Worm (Caenorhabditis elegans) whole organism, L2 larva: ENCODE results near the gene fbxa-74.

Source experiments
- F13H6.1 ChIP-seq: sonication (generic microtip); optimal IDR thresholded peaks from 2 replicates; lab custom pipeline; 2016; ENCODE audit warnings: missing genetic modification characterization, missing compliant biosample characterization
- R02D3.7 ChIP-seq: fragments of 150-350 bp; optimal IDR thresholded peaks from 2 replicates; lab custom pipeline; 2014; ENCODE audit warnings: missing biosample characterization, missing genetic modification characterization
- alr-1 ChIP-seq: fragments of 150-350 bp; optimal IDR thresholded peaks from 2 replicates; lab custom pipeline; 2014; ENCODE audit warnings: missing biosample characterization, missing genetic modification characterization
- ama-1 ChIP-seq: fragments of 150-350 bp; optimal IDR thresholded peaks from 2 replicates; lab custom pipeline; 2018; ENCODE audit warnings: inconsistent platforms
- blmp-1 ChIP-seq: sonication (generic microtip); optimal IDR thresholded peaks from 2 replicates; lab custom pipeline; 2017; ENCODE audit warnings: missing genetic modification characterization, mild to moderate bottlenecking, missing compliant biosample characterization, antibody characterized with exemption, moderate library complexity; ENCODE audit not compliant: insufficient read depth
- ceh-16 ChIP-seq: fragments of 150-350 bp; optimal IDR thresholded peaks from 2 replicates; lab custom pipeline; 2014; ENCODE audit warnings: missing biosample characterization, missing genetic modification characterization
- crh-2 ChIP-seq: sonication (generic microtip); optimal IDR thresholded peaks from 2 replicates; lab custom pipeline; 2017; ENCODE audit warnings: missing biosample characterization, missing genetic modification characterization
- dmd-4 ChIP-seq: sonication (generic microtip); optimal IDR thresholded peaks from 2 replicates; lab custom pipeline; 2017; ENCODE audit warnings: missing biosample characterization, missing genetic modification characterization
- egl-27 ChIP-seq: sonication (generic microtip); optimal IDR thresholded peaks from 3 replicates; lab custom pipeline; 2017; ENCODE audit warnings: missing biosample characterization, missing genetic modification reagents, missing genetic modification characterization
- fos-1 ChIP-seq: fragments of 150-350 bp; optimal IDR thresholded peaks from 2 replicates; lab custom pipeline; 2014; ENCODE audit warnings: missing biosample characterization, missing genetic modification characterization
- gmeb-1 ChIP-seq: fragments of 150-350 bp; optimal IDR thresholded peaks from 2 replicates; lab custom pipeline; 2014; ENCODE audit warnings: missing biosample characterization, missing genetic modification characterization
- lsy-2 ChIP-seq, 2 experiments: fragments of 150-350 bp in 1 of 2; sonication (generic microtip) in 1 of 2; optimal IDR thresholded peaks; 2 replicates each; lab custom pipeline; 2014 to 2017; ENCODE audit warnings: missing biosample characterization in 2 of 2, missing genetic modification characterization in 2 of 2
- mab-5 ChIP-seq: fragments of 150-350 bp; optimal IDR thresholded peaks from 2 replicates; lab custom pipeline; 2014; ENCODE audit warnings: missing biosample characterization, missing genetic modification characterization
- mbf-1 ChIP-seq: sonication (generic microtip); optimal IDR thresholded peaks from 2 replicates; lab custom pipeline; 2017; ENCODE audit warnings: missing biosample characterization, missing genetic modification characterization
- mdl-1 ChIP-seq, 2 experiments: fragments of 150-350 bp in 1 of 2; sonication (generic microtip) in 1 of 2; optimal IDR thresholded peaks; 2 replicates each; lab custom pipeline; 2017; ENCODE audit warnings: missing biosample characterization in 2 of 2, missing genetic modification characterization in 2 of 2
- nhr-10 ChIP-seq: sonication (generic microtip); optimal IDR thresholded peaks from 2 replicates; lab custom pipeline; 2017; ENCODE audit warnings: missing biosample characterization, missing genetic modification characterization
- nhr-129 ChIP-seq: fragments of 150-350 bp; optimal IDR thresholded peaks from 2 replicates; lab custom pipeline; 2014; ENCODE audit warnings: missing biosample characterization, missing genetic modification characterization
- nhr-21 ChIP-seq: fragments of 150-350 bp; optimal IDR thresholded peaks from 2 replicates; lab custom pipeline; 2014; ENCODE audit warnings: missing biosample characterization, missing genetic modification characterization
- nhr-6 ChIP-seq: fragments of 150-350 bp; optimal IDR thresholded peaks from 2 replicates; lab custom pipeline; 2014; ENCODE audit warnings: missing biosample characterization, missing genetic modification characterization
- nhr-77 ChIP-seq: fragments of 150-350 bp; optimal IDR thresholded peaks from 2 replicates; lab custom pipeline; 2014; ENCODE audit warnings: missing biosample characterization, missing genetic modification characterization
- peb-1 ChIP-seq: fragments of 150-350 bp; optimal IDR thresholded peaks from 2 replicates; lab custom pipeline; 2014; ENCODE audit warnings: missing biosample characterization, missing genetic modification characterization
- skn-1 ChIP-seq: sonication (generic microtip); optimal IDR thresholded peaks from 2 replicates; lab custom pipeline; 2017; ENCODE audit warnings: missing biosample characterization, missing genetic modification characterization
- sma-3 ChIP-seq: sonication (generic microtip); optimal IDR thresholded peaks from 2 replicates; lab custom pipeline; 2016; ENCODE audit warnings: missing genetic modification reagents, missing genetic modification characterization, missing compliant biosample characterization
- snpc-4 ChIP-seq: fragments of 150-350 bp; optimal IDR thresholded peaks from 2 replicates; lab custom pipeline; 2014; ENCODE audit warnings: missing biosample characterization, missing genetic modification characterization
- unc-55 ChIP-seq: fragments of 150-350 bp; sonication (generic microtip); optimal IDR thresholded peaks from 3 replicates; lab custom pipeline; 2014; ENCODE audit warnings: missing biosample characterization, missing genetic modification reagents, missing genetic modification characterization
- zag-1 ChIP-seq: fragments of 150-350 bp; optimal IDR thresholded peaks from 2 replicates; lab custom pipeline; 2014; ENCODE audit warnings: missing biosample characterization, missing genetic modification characterization
- ztf-1 ChIP-seq: fragments of 200-800 bp; sonication (Bioruptor generic); conservative IDR thresholded peaks from 2 replicates; pipeline ENCODE4 v1.3.6; 2022; ENCODE audit warnings: missing genetic modification characterization, missing compliant biosample characterization
- ztf-11 ChIP-seq: sonication (generic microtip); optimal IDR thresholded peaks from 2 replicates; lab custom pipeline; 2017; ENCODE audit warnings: missing biosample characterization, missing genetic modification characterization
- ztf-4 ChIP-seq: fragments of 150-350 bp; optimal IDR thresholded peaks from 2 replicates; lab custom pipeline; 2014; ENCODE audit warnings: missing biosample characterization, missing genetic modification characterization

fbxa-74 gene

ce11 chrIII:1661031-1661430, 37.8 kb downstream of the fbxa-74 start:
- no peak for TF ChIP-seq blmp-1 (tag; lab: Kevin White, UChicago)
- TF ChIP-seq skn-1, result peak; percentile 69
- peak; percentile 9 for TF ChIP-seq crh-2 (tag; lab: Kevin White, UChicago)
- TF ChIP-seq fos-1 (tag; lab: Kevin White, UChicago), result peak; percentile 99
- TF ChIP-seq alr-1 (tag; lab: Kevin White, UChicago), result no peak
- no peak for TF ChIP-seq ztf-4 (tag; lab: Kevin White, UChicago)
- TF ChIP-seq ceh-16 (tag; lab: Kevin White, UChicago), result no peak
- no peak for TF ChIP-seq nhr-77 (tag; lab: Kevin White, UChicago)

DNA sequence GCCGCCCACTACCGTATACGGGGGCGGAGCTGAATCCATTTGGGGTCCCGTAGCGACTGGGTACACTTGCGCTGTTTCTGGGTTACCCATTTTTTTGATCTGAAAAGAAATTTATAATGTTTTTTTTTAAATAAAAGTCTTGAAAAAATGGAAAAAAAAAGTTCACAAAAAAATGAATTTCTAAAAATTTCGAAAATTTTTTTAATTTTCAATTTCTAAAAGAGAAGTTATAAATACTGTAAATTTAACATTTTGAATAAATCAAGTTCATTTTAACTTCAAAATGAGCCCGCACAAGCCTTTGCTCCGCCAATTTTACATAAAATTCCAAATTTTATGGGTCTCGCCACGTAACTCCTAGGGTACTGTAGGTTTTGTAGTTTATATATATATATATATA, 39.0 kb downstream of the fbxa-74 start, which contains the start of gene Y22D7AL.15:
Gene Y22D7AL.15, minus strand, starts transcription at position 101 of the 400 bp plus-strand sequence.
- no peak for TF ChIP-seq ama-1
- no peak for TF ChIP-seq crh-2 (tag; lab: Kevin White, UChicago)
- no peak for TF ChIP-seq ztf-1 (GFP tag; lab: Robert Waterston, UW)
- no peak for TF ChIP-seq gmeb-1 (tag; lab: Kevin White, UChicago)
- no peak for TF ChIP-seq skn-1
- no peak for TF ChIP-seq ceh-16 (tag; lab: Kevin White, UChicago)
- no peak for TF ChIP-seq nhr-129
- TF ChIP-seq snpc-4 (tag; lab: Kevin White, UChicago), result no peak
- TF ChIP-seq blmp-1 (tag; lab: Kevin White, UChicago), result no peak
- no peak for TF ChIP-seq mbf-1 (tag; lab: Kevin White, UChicago)
- no peak for TF ChIP-seq unc-55 (GFP tag; lab: Kevin White, UChicago)
- no peak for TF ChIP-seq R02D3.7 (tag; lab: Kevin White, UChicago)
- TF ChIP-seq ztf-11, result no peak
- no peak for TF ChIP-seq peb-1
- TF ChIP-seq nhr-10 (tag; lab: Kevin White, UChicago), result no peak
- no peak for TF ChIP-seq F13H6.1 (tag; lab: Kevin White, UChicago)
- TF ChIP-seq, all 48 proteins: peak for 0

DNA sequence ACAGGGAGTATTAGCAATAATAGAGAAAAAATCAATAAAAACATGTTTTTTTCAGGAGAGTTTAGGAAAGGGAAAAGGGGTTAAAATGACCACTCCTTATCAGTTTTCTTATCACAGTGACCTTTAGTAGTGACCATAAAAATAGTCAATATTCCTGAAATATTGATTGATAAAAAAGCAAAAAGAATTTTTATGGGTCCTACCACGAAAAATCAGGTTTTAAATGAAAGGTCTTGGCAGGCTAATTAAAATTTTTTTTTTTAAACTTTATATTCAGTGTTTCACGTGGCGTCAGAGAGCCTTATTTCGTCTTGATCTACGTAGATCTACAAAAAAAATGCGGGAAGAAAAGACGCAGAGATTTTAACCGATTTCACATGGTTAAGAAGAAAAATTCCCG, 41.4 kb downstream of the fbxa-74 start, which contains the start of gene cht-4:
Gene cht-4, minus strand, starts transcription at position 101 of the 400 bp plus-strand sequence.
- no peak for TF ChIP-seq sma-3 (GFP tag; lab: Kevin White, UChicago)
- no peak for TF ChIP-seq mdl-1 (tag; optimal IDR thresholded peaks at IDR 0.05; lab: Kevin White, UChicago)
- no peak for TF ChIP-seq nhr-77 (tag; lab: Kevin White, UChicago)
- no peak for TF ChIP-seq nhr-21 (tag; lab: Kevin White, UChicago)
- no peak for TF ChIP-seq dmd-4 (tag; lab: Kevin White, UChicago)
- no peak for TF ChIP-seq ztf-1 (GFP tag; lab: Robert Waterston, UW)
- TF ChIP-seq lsy-2 (tag; optimal IDR thresholded peaks at IDR 0.05; lab: Kevin White, UChicago), result no peak
- TF ChIP-seq mab-5 (tag; lab: Kevin White, UChicago), result no peak
- no peak for TF ChIP-seq ceh-16 (tag; lab: Kevin White, UChicago)
- no peak for TF ChIP-seq F13H6.1 (tag; lab: Kevin White, UChicago)
- no peak for TF ChIP-seq fos-1 (tag; lab: Kevin White, UChicago)
- TF ChIP-seq zag-1 (tag; lab: Kevin White, UChicago), result no peak
- no peak for TF ChIP-seq nhr-10 (tag; lab: Kevin White, UChicago)
- no peak for TF ChIP-seq blmp-1 (tag; lab: Kevin White, UChicago)

ce11 chrIII:1652925-1653324, 45.9 kb downstream of the fbxa-74 start:
- TF ChIP-seq nhr-6 (tag; lab: Kevin White, UChicago), result no peak
- no peak for TF ChIP-seq crh-2 (tag; lab: Kevin White, UChicago)
- TF ChIP-seq egl-27 (tag; lab: Kevin White, UChicago), result no peak
- TF ChIP-seq ztf-1 (GFP tag; lab: Robert Waterston, UW), result no peak

ce11 chrIII:1652181-1652580, 46.6 kb downstream of the fbxa-74 start, which contains the start of gene Y22D7AL.1:
Gene Y22D7AL.1, plus strand, starts transcription at chrIII:1652481.
- TF ChIP-seq unc-55 (GFP tag; lab: Kevin White, UChicago) (no peak), ztf-11 (no peak), gmeb-1 (tag; lab: Kevin White, UChicago) (no peak)
